Fruit fly (Drosophila melanogaster) whole organism, embryonic: ENCODE measurements around the gene rogdi.

Experiments used
- CG3163 ChIP-seq: fragments of 200-800 bp; sonication (Bioruptor generic); optimal IDR thresholded peaks from 3 replicates; lab custom pipeline; 2016; ENCODE audit warnings: missing biosample characterization, missing genetic modification characterization
- Scr ChIP-seq: fragments of 200-800 bp; sonication (Bioruptor generic); IDR thresholded peaks from 2 replicates; pipeline ENCODE4 v1.3.6; 2022; ENCODE audit warnings: missing biosample characterization, missing genetic modification characterization; ENCODE audit not compliant: partially characterized antibody
- h ChIP-seq: fragments of >200 bp; optimal IDR thresholded peaks from 2 replicates; lab custom pipeline; 2017
- psq ChIP-seq: fragments of 200-800 bp; sonication (Bioruptor generic); optimal IDR thresholded peaks from 2 replicates; lab custom pipeline; 2017; ENCODE audit warnings: missing biosample characterization, missing genetic modification characterization

DNA sequence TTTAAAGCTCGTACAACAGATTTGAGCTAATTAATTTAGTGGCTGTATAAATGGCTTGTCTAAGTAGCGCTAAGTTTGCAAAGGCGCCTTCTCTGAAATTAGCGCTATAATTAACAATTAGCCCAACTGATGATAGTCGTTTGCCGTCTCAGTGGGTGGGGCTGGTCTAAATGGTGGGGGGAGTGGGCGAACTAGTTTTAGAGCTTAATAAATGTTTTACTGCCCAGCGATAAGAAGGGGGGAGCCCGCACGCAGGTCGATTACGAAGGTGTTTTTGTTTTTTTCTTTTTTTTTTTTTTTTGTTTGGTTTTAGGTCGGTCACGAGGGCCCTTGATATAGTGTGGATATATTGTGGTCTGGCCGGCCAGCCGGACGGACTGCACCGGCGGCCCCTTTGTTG, 48.3 kb upstream of the rogdi start:
- no peak for TF ChIP-seq Scr (GFP tag; lab: Robert Waterston, UW)
- no peak for TF ChIP-seq CG3163
- TF ChIP-seq h, result no peak
- no peak for TF ChIP-seq psq
